Worm (Caenorhabditis elegans) whole organism, early embryonic: ENCODE measurements around the gene F28E10.1.

Source experiments
- B0310.2 ChIP-seq: sonication (generic microtip); optimal IDR thresholded peaks from 2 replicates; lab custom pipeline; 2016; ENCODE audit warnings: mild to moderate bottlenecking, missing genetic modification characterization, missing compliant biosample characterization
- ama-1 ChIP-seq: fragments of 150-350 bp; optimal IDR thresholded peaks from 2 replicates; lab custom pipeline; 2014
- ceh-13 ChIP-seq: fragments of 200-800 bp; sonication (Bioruptor generic); optimal IDR thresholded peaks from 2 replicates; lab custom pipeline; 2018; ENCODE audit warnings: mild to moderate bottlenecking, missing genetic modification characterization, missing compliant biosample characterization
- flt-1 ChIP-seq: fragments of 200-800 bp; sonication (Bioruptor generic); IDR thresholded peaks from 2 replicates; pipeline ENCODE4 v1.3.6; 2022; ENCODE audit warnings: missing genetic modification characterization, missing compliant biosample characterization
- hmbx-1 ChIP-seq: sonication (generic microtip); optimal IDR thresholded peaks from 2 replicates; lab custom pipeline; 2016; ENCODE audit warnings: mild to moderate bottlenecking, missing genetic modification characterization, missing compliant biosample characterization
- hmg-4 ChIP-seq: fragments of 200-800 bp; sonication (Bioruptor generic); optimal IDR thresholded peaks from 2 replicates; lab custom pipeline; 2018; ENCODE audit warnings: mild to moderate bottlenecking, missing genetic modification characterization, missing compliant biosample characterization
- hnd-1 ChIP-seq: sonication (generic microtip); optimal IDR thresholded peaks from 2 replicates; lab custom pipeline; 2016; ENCODE audit warnings: missing genetic modification characterization, missing compliant biosample characterization
- pes-1 ChIP-seq: fragments of 200-800 bp; sonication (Bioruptor generic); IDR thresholded peaks from 2 replicates; pipeline ENCODE4 v1.3.6; 2022; ENCODE audit warnings: missing genetic modification reagents, missing genetic modification characterization, missing compliant biosample characterization
- tbx-37 ChIP-seq: fragments of 200-800 bp; sonication (Bioruptor generic); conservative IDR thresholded peaks from 2 replicates; pipeline ENCODE4 v1.3.6; 2022; ENCODE audit warnings: missing genetic modification reagents, missing genetic modification characterization, missing compliant biosample characterization
- tra-4 ChIP-seq: sonication (generic microtip); optimal IDR thresholded peaks from 2 replicates; lab custom pipeline; 2017; ENCODE audit warnings: missing genetic modification characterization, missing compliant biosample characterization

DNA sequence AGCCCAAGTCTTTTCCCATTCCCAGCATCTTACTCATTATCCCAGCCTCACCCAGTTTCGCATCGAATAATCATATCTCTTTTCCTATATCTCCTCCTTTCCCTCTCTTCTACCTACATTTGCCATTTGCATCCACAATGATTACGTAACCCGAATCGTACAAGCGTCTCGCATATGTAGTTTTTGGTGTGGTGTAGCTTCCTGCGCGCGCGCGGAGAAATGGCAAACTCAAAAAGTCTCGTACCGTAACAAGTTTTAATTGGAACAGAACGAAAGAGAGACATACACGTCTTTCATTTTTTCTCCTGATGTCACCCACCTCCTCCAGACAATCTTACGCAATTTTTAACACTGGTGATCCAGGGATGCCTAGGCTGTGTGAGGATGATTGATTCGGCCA, 42.6 kb upstream of the F28E10.1 start:
- TF ChIP-seq ceh-13 (GFP tag; lab: Kevin White, UChicago) (no peak), B0310.2 (tag; lab: Kevin White, UChicago) (no peak), ama-1 (lab: Kevin White, UChicago) (no peak), hmg-4 (no peak), hmbx-1 (no peak), tbx-37 (no peak), tra-4 (tag; lab: Kevin White, UChicago) (no peak), pes-1 (GFP tag; lab: Robert Waterston, UW) (no peak), hnd-1 (no peak), flt-1 (GFP tag; lab: Robert Waterston, UW) (no peak)
